Worm (Caenorhabditis elegans): Measurements from ENCODE around the gene thn-6.

ce11 chrIV:5183755-5184166 lies 45.0 kb upstream of the thn-6 start, which contains the start of gene W03F8.4:
- 0 out of 2 replicates have a peak, but pooled peaks have one; percentile 25 for TF ChIP-seq ref-1 (GFP tag; conservative IDR thresholded peaks at IDR 0.05)
- peak; percentile 87 for TF ChIP-seq cog-1 (tag; optimal IDR thresholded peaks at IDR 0.05)
- no peak for TF ChIP-seq klf-2 (GFP tag; conservative IDR thresholded peaks at IDR 0.05)
- peak; percentile 16 for TF ChIP-seq med-1 (GFP tag; optimal IDR thresholded peaks at IDR 0.05; ENCODE audit: insufficient read depth)
- TF ChIP-seq flt-1 (GFP tag; IDR thresholded peaks at IDR 0.05), result peak; percentile 87
- TF ChIP-seq T22C8.4 (GFP tag; IDR thresholded peaks at IDR 0.05), result no peak
- TF ChIP-seq ztf-29 (GFP tag; IDR thresholded peaks at IDR 0.05), result no peak

Measured in whole organism, midembryonic.